Worm (Caenorhabditis elegans): ENCODE results near the gene C50B6.1.
A peak's percentile ranks its signal among the peaks of the same experiment; 100 is the strongest.

The C50B6.1 gene

DNA sequence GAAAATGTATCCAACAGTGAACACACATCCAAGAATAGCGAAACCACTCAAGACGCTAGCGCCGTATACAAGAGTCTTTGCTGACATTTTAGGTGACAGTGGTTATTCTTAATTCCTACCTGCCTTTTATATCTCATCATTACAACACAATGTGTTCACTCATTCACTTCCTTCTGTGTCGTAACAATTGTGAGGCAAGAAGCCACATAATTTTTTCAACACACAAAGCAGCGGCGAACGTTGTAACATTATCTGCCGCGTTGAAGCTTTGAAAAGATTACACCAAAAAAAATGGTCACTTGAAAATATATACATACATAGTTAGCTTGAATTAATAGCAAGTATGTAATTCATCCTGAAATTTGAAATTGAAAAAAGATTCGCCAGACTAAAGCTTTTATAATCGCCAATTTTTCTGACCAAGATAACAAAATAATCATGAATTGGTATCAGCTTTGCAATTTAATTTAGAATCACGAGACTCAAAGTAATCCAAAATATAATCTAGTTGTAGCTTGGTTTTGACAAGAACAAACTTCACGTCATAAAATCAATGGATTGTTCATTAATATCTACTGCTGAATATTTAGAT is 9.3 kb downstream of the C50B6.1 start, which contains the start of the genes col-161 and srh-18:
Gene col-161, minus strand, starts transcription at position 101 of the 592 bp plus-strand sequence.
Gene srh-18, plus strand, starts transcription at position 542 of the 592 bp plus-strand sequence.
- TF ChIP-seq lsy-2 (tag; optimal IDR thresholded peaks at IDR 0.05) (no peak), gmeb-1 (tag; optimal IDR thresholded peaks at IDR 0.05) (no peak), nhr-21 (tag; optimal IDR thresholded peaks at IDR 0.05) (no peak), elt-1 (tag; optimal IDR thresholded peaks at IDR 0.05) (no peak), elt-3 (tag; optimal IDR thresholded peaks at IDR 0.05) (no peak), nhr-23 (tag; optimal IDR thresholded peaks at IDR 0.05) (no peak), F13H6.1 (tag; optimal IDR thresholded peaks at IDR 0.05) (no peak), ceh-82 (tag; optimal IDR thresholded peaks at IDR 0.05) (no peak), ama-1 (optimal IDR thresholded peaks at IDR 0.05) (no peak), mdl-1 (tag; optimal IDR thresholded peaks at IDR 0.05) (no peak), snpc-4 (tag; optimal IDR thresholded peaks at IDR 0.05) (no peak), ztf-4 (tag; optimal IDR thresholded peaks at IDR 0.05) (no peak), nhr-25 (tag; optimal IDR thresholded peaks at IDR 0.05) (no peak), skn-1 (tag; optimal IDR thresholded peaks at IDR 0.05) (no peak), egl-27 (tag; optimal IDR thresholded peaks at IDR 0.05) (no peak), nhr-10 (tag; optimal IDR thresholded peaks at IDR 0.05) (no peak)

DNA sequence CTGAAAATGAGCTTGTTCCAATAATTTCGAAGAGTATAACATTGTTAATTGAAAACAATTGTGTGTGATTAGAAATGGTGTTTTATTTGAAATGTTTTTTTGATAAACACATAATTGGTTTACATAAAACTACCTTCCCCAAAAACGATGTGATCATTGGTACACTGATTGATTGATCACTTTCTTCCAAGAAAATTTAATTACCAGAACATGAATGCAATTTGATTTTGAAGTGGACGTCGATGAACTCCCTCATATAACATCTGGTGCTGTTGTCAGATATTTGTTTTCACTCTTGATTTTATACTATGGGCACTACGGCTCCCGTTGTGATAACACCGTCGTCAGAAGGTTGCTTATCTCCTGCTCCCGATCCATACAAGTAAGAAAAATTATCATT is 12.0 kb downstream of the C50B6.1 start, which contains the start of gene srh-15:
Gene srh-15, plus strand, starts transcription at position 301 of the 400 bp plus-strand sequence.
- TF ChIP-seq nhr-77 (tag; optimal IDR thresholded peaks at IDR 0.05) = no peak
- TF ChIP-seq zag-1 (tag; optimal IDR thresholded peaks at IDR 0.05) = no peak
- no peak for TF ChIP-seq ztf-11 (tag; optimal IDR thresholded peaks at IDR 0.05)
- no peak for TF ChIP-seq nhr-129 (tag; optimal IDR thresholded peaks at IDR 0.05)
- no peak for TF ChIP-seq R02D3.7 (tag; optimal IDR thresholded peaks at IDR 0.05)
- TF ChIP-seq aly-2 (tag; optimal IDR thresholded peaks at IDR 0.05) = no peak
- TF ChIP-seq ztf-1 (GFP tag; conservative IDR thresholded peaks at IDR 0.05) = no peak
- no peak for TF ChIP-seq Y55F3AM.14 (GFP tag; optimal IDR thresholded peaks at IDR 0.05)
- TF ChIP-seq ama-1 (optimal IDR thresholded peaks at IDR 0.05) = no peak
- no peak for TF ChIP-seq sma-9 (GFP tag; optimal IDR thresholded peaks at IDR 0.05)
- TF ChIP-seq sma-9 (tag; optimal IDR thresholded peaks at IDR 0.05) = no peak
- no peak for TF ChIP-seq blmp-1 (tag; optimal IDR thresholded peaks at IDR 0.05; ENCODE audit: insufficient read depth)
- TF ChIP-seq fos-1 (tag; optimal IDR thresholded peaks at IDR 0.05) = no peak
- no peak for TF ChIP-seq nhr-10 (tag; optimal IDR thresholded peaks at IDR 0.05)
- no peak for TF ChIP-seq snpc-4 (tag; optimal IDR thresholded peaks at IDR 0.05)

DNA sequence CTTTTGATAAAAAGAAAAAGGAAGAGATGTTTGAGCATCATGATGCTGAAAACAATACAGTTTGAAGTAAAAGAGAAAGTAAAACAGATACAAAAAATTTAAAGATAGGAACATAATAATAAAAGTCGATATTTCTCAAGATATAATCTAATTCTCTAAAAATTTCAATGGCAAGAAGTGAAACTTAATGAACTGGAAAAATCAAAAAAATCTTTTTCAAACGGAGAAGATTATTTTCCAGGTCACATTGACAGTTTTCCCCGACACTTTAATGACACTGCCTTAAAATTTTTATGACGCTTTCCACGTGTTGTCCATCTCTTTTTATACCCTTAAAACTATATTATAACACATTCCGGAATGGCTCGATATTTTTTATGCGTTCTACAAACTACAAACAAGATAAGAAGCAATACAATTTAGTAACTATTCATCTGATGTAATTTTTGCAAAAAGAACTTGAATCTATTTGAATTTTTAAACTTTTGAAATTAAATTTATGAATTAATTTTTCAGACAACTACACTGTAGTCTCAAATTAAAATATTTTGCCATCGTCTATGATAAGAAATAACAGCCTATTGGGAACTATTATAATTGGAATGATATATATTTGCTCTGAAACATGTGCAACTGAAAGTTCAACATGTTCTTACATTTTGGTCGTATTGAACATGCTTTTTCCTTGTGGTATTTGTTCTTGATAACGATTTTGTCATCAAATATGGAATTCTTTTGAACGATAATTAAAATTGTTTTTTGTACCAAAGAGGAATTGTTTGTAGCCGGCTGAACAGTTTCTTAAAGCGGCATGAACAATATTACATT is 16.4 kb downstream of the C50B6.1 start, which contains the start of gene C50B6.7:
Gene C50B6.7, minus strand, starts transcription at position 51 of the 828 bp plus-strand sequence.
- no peak for TF ChIP-seq crh-2 (tag; optimal IDR thresholded peaks at IDR 0.05)
- no peak for TF ChIP-seq elt-1 (tag; optimal IDR thresholded peaks at IDR 0.05)
- TF ChIP-seq ceh-82 (tag; optimal IDR thresholded peaks at IDR 0.05) = no peak
- TF ChIP-seq sma-9 (GFP tag; optimal IDR thresholded peaks at IDR 0.05) = peak; percentile 1
- no peak for TF ChIP-seq sma-9 (tag; optimal IDR thresholded peaks at IDR 0.05)
- TF ChIP-seq mbf-1 (tag; optimal IDR thresholded peaks at IDR 0.05) = no peak
- peak; percentile 36 for TF ChIP-seq fos-1 (tag; optimal IDR thresholded peaks at IDR 0.05)
- no peak for TF ChIP-seq peb-1 (tag; optimal IDR thresholded peaks at IDR 0.05)
- no peak for TF ChIP-seq ama-1 (optimal IDR thresholded peaks at IDR 0.05)
- no peak for TF ChIP-seq gmeb-1 (tag; optimal IDR thresholded peaks at IDR 0.05)
- TF ChIP-seq dmd-4 (tag; optimal IDR thresholded peaks at IDR 0.05) = no peak

DNA sequence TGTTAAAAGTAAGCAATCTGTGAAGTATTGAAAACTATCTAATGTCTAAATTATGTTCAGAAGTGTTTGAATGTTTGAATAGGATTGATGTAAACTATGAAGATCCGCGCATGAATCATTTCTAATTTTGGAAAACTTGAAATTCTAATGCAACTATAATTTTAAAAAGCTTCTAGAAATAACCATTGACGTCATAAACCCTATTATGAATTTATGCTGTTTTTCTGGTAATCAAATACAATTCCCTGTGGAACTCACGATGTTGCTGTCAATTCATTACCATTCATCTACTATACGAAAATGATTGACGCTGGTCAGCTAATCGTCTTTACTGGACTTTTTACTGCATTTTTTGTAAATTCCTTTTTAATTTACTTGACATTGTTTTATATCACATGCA is 18.7 kb downstream of the C50B6.1 start, which contains the start of gene str-37:
Gene str-37, plus strand, starts transcription at position 301 of the 400 bp plus-strand sequence.
- no peak for TF ChIP-seq unc-39 (tag; optimal IDR thresholded peaks at IDR 0.05)
- TF ChIP-seq F13H6.1 (tag; optimal IDR thresholded peaks at IDR 0.05) = no peak
- no peak for TF ChIP-seq lin-39 (tag; optimal IDR thresholded peaks at IDR 0.05)
- TF ChIP-seq elt-3 (tag; optimal IDR thresholded peaks at IDR 0.05) = no peak
- TF ChIP-seq fos-1 (tag; optimal IDR thresholded peaks at IDR 0.05) = no peak
- no peak for TF ChIP-seq egl-27 (tag; optimal IDR thresholded peaks at IDR 0.05)
- no peak for TF ChIP-seq mbf-1 (tag; optimal IDR thresholded peaks at IDR 0.05)
- TF ChIP-seq lin-13 (GFP tag; optimal IDR thresholded peaks at IDR 0.05) = no peak
- TF ChIP-seq unc-55 (GFP tag; optimal IDR thresholded peaks at IDR 0.05) = no peak
- no peak for TF ChIP-seq lsy-2 (tag; optimal IDR thresholded peaks at IDR 0.05)
- no peak for TF ChIP-seq R02D3.7 (tag; optimal IDR thresholded peaks at IDR 0.05)
- TF ChIP-seq blmp-1 (tag; optimal IDR thresholded peaks at IDR 0.05; ENCODE audit: insufficient read depth) = no peak
- no peak for TF ChIP-seq skn-1 (tag; optimal IDR thresholded peaks at IDR 0.05)
